Worm (Caenorhabditis elegans) whole organism, L4 larva: ENCODE measurements around the gene ugt-42.

Experiments used
- F49E8.2 ChIP-seq: sonication (generic microtip); optimal IDR thresholded peaks from 2 replicates; lab custom pipeline; 2016; ENCODE audit warnings: missing compliant biosample characterization, mild to moderate bottlenecking, missing genetic modification characterization, borderline replicate concordance
- T20F7.1 ChIP-seq: fragments of 200-800 bp; sonication (Bioruptor generic); optimal IDR thresholded peaks from 2 replicates; lab custom pipeline; 2018; ENCODE audit warnings: mild to moderate bottlenecking, missing genetic modification characterization, missing compliant biosample characterization
- Y48G9A.11 ChIP-seq: fragments of 200-800 bp; sonication (Bioruptor generic); IDR thresholded peaks from 2 replicates; pipeline ENCODE4 v1.3.6; 2022; ENCODE audit warnings: missing genetic modification reagents, missing genetic modification characterization, missing compliant biosample characterization
- Y5F2A.4 ChIP-seq: fragments of 200-800 bp; sonication (Bioruptor generic); optimal IDR thresholded peaks from 2 replicates; lab custom pipeline; 2018; ENCODE audit warnings: mild to moderate bottlenecking, missing genetic modification characterization, missing compliant biosample characterization
- ZK337.2 ChIP-seq: fragments of 200-800 bp; sonication (Bioruptor generic); IDR thresholded peaks from 2 replicates; pipeline ENCODE4 v1.3.6; 2022; ENCODE audit warnings: missing genetic modification reagents, missing genetic modification characterization, missing compliant biosample characterization
- aha-1 ChIP-seq: fragments of 150-350 bp; peaks from one replicate; lab custom pipeline; 2014; ENCODE audit warnings: missing biosample characterization, missing genetic modification characterization
- aly-2 ChIP-seq: sonication (generic microtip); optimal IDR thresholded peaks from 2 replicates; lab custom pipeline; 2018; ENCODE audit warnings: missing biosample characterization, missing genetic modification characterization
- ceh-20 ChIP-seq: fragments of 200-800 bp; sonication (Bioruptor generic); IDR thresholded peaks from 2 replicates; pipeline ENCODE4 v1.3.6; 2022; ENCODE audit warnings: missing genetic modification reagents, missing genetic modification characterization, missing compliant biosample characterization
- ceh-32 ChIP-seq: sonication (generic microtip); optimal IDR thresholded peaks from 2 replicates; lab custom pipeline; 2016; ENCODE audit warnings: mild to moderate bottlenecking, missing genetic modification characterization, missing compliant biosample characterization; ENCODE audit not compliant: poor library complexity
- ces-1 ChIP-seq: fragments of 150-350 bp; sonication (generic microtip); optimal IDR thresholded peaks from 4 replicates; lab custom pipeline; 2014; ENCODE audit warnings: missing biosample characterization, missing genetic modification reagents, missing genetic modification characterization
- cey-2 ChIP-seq: sonication (generic microtip); optimal IDR thresholded peaks from 3 replicates; lab custom pipeline; 2017; ENCODE audit warnings: missing genetic modification characterization, mild to moderate bottlenecking, missing compliant biosample characterization, antibody characterized with exemption, borderline replicate concordance; ENCODE audit not compliant: insufficient read depth
- daf-16 ChIP-seq, 3 experiments: sonication (generic microtip); optimal IDR thresholded peaks; 2 replicates each; lab custom pipeline; 2016 to 2017; ENCODE audit warnings: missing genetic modification characterization in 3 of 3, missing genetic modification reagents in 3 of 3, mild to moderate bottlenecking in 2 of 3, missing compliant biosample characterization in 2 of 3, missing biosample characterization in 1 of 3, moderate library complexity in 1 of 3
- dmd-6 ChIP-seq: fragments of 200-800 bp; sonication (Bioruptor generic); IDR thresholded peaks from 2 replicates; pipeline ENCODE4 v1.3.6; 2022; ENCODE audit warnings: missing genetic modification reagents, missing genetic modification characterization, missing compliant biosample characterization
- duxl-1 ChIP-seq: sonication (generic microtip); optimal IDR thresholded peaks from 2 replicates; lab custom pipeline; 2016; ENCODE audit warnings: mild to moderate bottlenecking, missing genetic modification characterization, moderate library complexity, missing compliant biosample characterization; ENCODE audit not compliant: poor library complexity
- dve-1 ChIP-seq: sonication (generic microtip); optimal IDR thresholded peaks from 2 replicates; lab custom pipeline; 2017; ENCODE audit warnings: antibody characterized with exemption, mild to moderate bottlenecking, missing genetic modification characterization, missing compliant biosample characterization; ENCODE audit not compliant: insufficient read depth
- fkh-10 ChIP-seq: fragments of 150-350 bp; optimal IDR thresholded peaks from 2 replicates; lab custom pipeline; 2014; ENCODE audit warnings: missing biosample characterization, missing genetic modification reagents, missing genetic modification characterization
- fos-1 ChIP-seq: fragments of 150-350 bp; optimal IDR thresholded peaks from 2 replicates; lab custom pipeline; 2014; ENCODE audit warnings: missing biosample characterization, missing genetic modification characterization
- hif-1 ChIP-seq, 2 experiments: sonication (generic microtip); optimal IDR thresholded peaks; 2 replicates each; lab custom pipeline; 2016 to 2017; ENCODE audit warnings: missing compliant biosample characterization in 2 of 2, missing genetic modification characterization in 2 of 2, missing genetic modification reagents in 2 of 2, missing genotype in 2 of 2, mild to moderate bottlenecking in 1 of 2
- hlh-30 ChIP-seq: sonication (generic microtip); optimal IDR thresholded peaks from 2 replicates; lab custom pipeline; 2017; ENCODE audit warnings: antibody characterized with exemption, mild to moderate bottlenecking, missing genetic modification characterization, missing compliant biosample characterization; ENCODE audit not compliant: insufficient read depth
- hmg-1.1 ChIP-seq: fragments of 200-800 bp; sonication (Bioruptor generic); IDR thresholded peaks from 2 replicates; pipeline ENCODE4 v1.3.6; 2022; ENCODE audit warnings: missing genetic modification reagents, missing genetic modification characterization, missing compliant biosample characterization
- jun-1 ChIP-seq: fragments of 150-350 bp; optimal IDR thresholded peaks from 2 replicates; lab custom pipeline; 2014; ENCODE audit warnings: missing biosample characterization, missing genetic modification reagents, missing genetic modification characterization
- lim-7 ChIP-seq: fragments of 200-800 bp; sonication (Bioruptor generic); IDR thresholded peaks from 2 replicates; pipeline ENCODE4 v1.3.6; 2022; ENCODE audit warnings: missing genetic modification characterization, missing compliant biosample characterization
- lir-3 ChIP-seq: sonication (generic microtip); optimal IDR thresholded peaks from 2 replicates; lab custom pipeline; 2016; ENCODE audit warnings: mild to moderate bottlenecking, missing genetic modification characterization, missing compliant biosample characterization
- madf-5 ChIP-seq, 2 experiments: fragments of 200-800 bp; sonication (Bioruptor generic); IDR thresholded peaks; 2 replicates each; pipeline ENCODE4 v1.3.6; 2022; ENCODE audit warnings: missing compliant biosample characterization in 2 of 2, missing genetic modification characterization in 2 of 2
- madf-9 ChIP-seq: fragments of 200-800 bp; sonication (Bioruptor generic); conservative IDR thresholded peaks from 2 replicates; pipeline ENCODE4 v1.3.6; 2022; ENCODE audit warnings: missing genetic modification reagents, missing genetic modification characterization, missing compliant biosample characterization
- mdl-1 ChIP-seq, 2 experiments: fragments of 150-350 bp in 1 of 2; sonication (generic microtip) in 1 of 2; optimal IDR thresholded peaks; 2 replicates each; lab custom pipeline; 2014 to 2017; ENCODE audit warnings: missing biosample characterization in 2 of 2, missing genetic modification characterization in 2 of 2
- mep-1 ChIP-seq: fragments of 150-350 bp; sonication (generic microtip); optimal IDR thresholded peaks from 3 replicates; lab custom pipeline; 2014; ENCODE audit warnings: missing biosample characterization, missing genetic modification characterization
- mxl-2 ChIP-seq: fragments of 200-800 bp; sonication (Bioruptor generic); conservative IDR thresholded peaks from 2 replicates; pipeline ENCODE4 v1.3.6; 2022; ENCODE audit warnings: missing genetic modification reagents, missing genetic modification characterization, missing compliant biosample characterization
- mxl-3 ChIP-seq: fragments of 200-800 bp; sonication (Bioruptor generic); optimal IDR thresholded peaks from 2 replicates; lab custom pipeline; 2018; ENCODE audit warnings: mild to moderate bottlenecking, missing genetic modification characterization, missing compliant biosample characterization
- nhr-28 ChIP-seq: fragments of 150-350 bp; optimal IDR thresholded peaks from 2 replicates; lab custom pipeline; 2014; ENCODE audit warnings: missing biosample characterization, missing genetic modification characterization
- nhr-42 ChIP-seq: fragments of 200-800 bp; sonication (Bioruptor generic); IDR thresholded peaks from 2 replicates; pipeline ENCODE4 v1.3.6; 2022; ENCODE audit warnings: missing genetic modification characterization, missing compliant biosample characterization
- nhr-77 ChIP-seq: fragments of 150-350 bp; optimal IDR thresholded peaks from 2 replicates; lab custom pipeline; 2014; ENCODE audit warnings: missing biosample characterization, missing genetic modification characterization
- sdz-12 ChIP-seq: fragments of 200-800 bp; sonication (Bioruptor generic); optimal IDR thresholded peaks from 2 replicates; lab custom pipeline; 2018; ENCODE audit warnings: mild to moderate bottlenecking, missing genetic modification characterization, missing compliant biosample characterization
- set-16 ChIP-seq: fragments of 200-800 bp; sonication (Bioruptor generic); IDR thresholded peaks from 2 replicates; pipeline ENCODE4 v1.3.6; 2022; ENCODE audit warnings: missing genetic modification reagents, missing genetic modification characterization, missing compliant biosample characterization
- snpc-1.2 ChIP-seq: fragments of 200-800 bp; sonication (Bioruptor generic); IDR thresholded peaks from 2 replicates; pipeline ENCODE4 v1.3.6; 2022; ENCODE audit warnings: missing genetic modification reagents, missing genetic modification characterization, missing compliant biosample characterization
- tra-1 ChIP-seq: fragments of 200-800 bp; sonication (Bioruptor generic); IDR thresholded peaks from 2 replicates; pipeline ENCODE4 v1.3.6; 2022; ENCODE audit warnings: missing genetic modification reagents, missing genetic modification characterization, missing compliant biosample characterization
- unc-39 ChIP-seq: sonication (generic microtip); optimal IDR thresholded peaks from 2 replicates; lab custom pipeline; 2017; ENCODE audit warnings: missing biosample characterization, missing genetic modification characterization
- zip-2 ChIP-seq: fragments of 150-350 bp; optimal IDR thresholded peaks from 2 replicates; lab custom pipeline; 2014; ENCODE audit warnings: missing biosample characterization, missing genetic modification characterization

ugt-42 gene

DNA sequence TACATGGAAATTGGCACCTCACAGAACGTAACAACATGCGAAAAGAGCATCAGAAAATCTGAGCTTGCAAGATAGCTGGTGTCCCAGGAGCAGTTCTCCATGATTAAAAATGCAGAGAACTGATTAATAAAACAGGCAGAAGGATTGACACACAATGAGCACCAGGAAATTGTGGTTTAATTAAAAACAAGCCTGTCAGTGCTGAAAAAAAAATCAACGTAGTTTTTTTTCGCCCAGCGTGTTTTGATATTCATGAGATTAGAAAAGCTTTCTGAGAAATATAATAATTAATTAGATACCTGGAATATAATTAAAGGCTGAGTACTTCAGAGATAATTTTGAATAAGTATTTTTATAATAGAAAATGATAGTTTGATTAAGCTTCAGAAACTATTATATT is 10.7 kb downstream of the ugt-42 start, which contains the start of gene srh-246:
Gene srh-246 (minus strand): TSS at position 101 of the 400 bp plus-strand sequence.
- no peak for TF ChIP-seq T20F7.1 (GFP tag; lab: Kevin White, UChicago)
- no peak for TF ChIP-seq ZK337.2 (GFP tag; lab: Robert Waterston, UW)
- no peak for TF ChIP-seq Y48G9A.11 (GFP tag; lab: Robert Waterston, UW)
- TF ChIP-seq sdz-12 (GFP tag; lab: Kevin White, UChicago): no peak
- no peak for TF ChIP-seq Y5F2A.4 (GFP tag; lab: Kevin White, UChicago)
- no peak for TF ChIP-seq madf-5 (GFP tag; IDR thresholded peaks at IDR 0.05; lab: Robert Waterston, UW)

DNA sequence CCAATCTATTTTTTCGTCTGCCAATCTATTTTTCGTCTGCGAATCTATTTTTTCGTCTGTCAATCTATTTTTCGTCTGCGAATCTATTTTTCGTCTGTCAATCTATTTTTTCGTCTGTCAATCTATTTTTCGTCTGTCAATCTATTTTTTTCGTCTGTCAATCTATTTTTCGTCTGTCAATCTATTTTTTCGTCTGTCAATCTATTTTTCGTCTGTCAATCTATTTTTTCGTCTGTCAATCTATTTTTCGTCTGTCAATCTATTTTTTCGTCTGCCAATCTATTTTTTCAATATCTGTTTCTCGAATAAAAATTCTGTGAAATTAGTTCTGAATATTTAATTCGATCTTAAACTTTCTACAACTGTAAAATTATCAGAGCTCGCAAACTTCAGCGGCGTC is 11.2 kb downstream of the ugt-42 start:
- peak; percentile 59; the same call in 1 of the 2 replicates for TF ChIP-seq lim-7 (GFP tag; lab: Robert Waterston, UW)
- TF ChIP-seq, all 104 proteins: peak for 1; not testable (repeated sequence) for 103

DNA sequence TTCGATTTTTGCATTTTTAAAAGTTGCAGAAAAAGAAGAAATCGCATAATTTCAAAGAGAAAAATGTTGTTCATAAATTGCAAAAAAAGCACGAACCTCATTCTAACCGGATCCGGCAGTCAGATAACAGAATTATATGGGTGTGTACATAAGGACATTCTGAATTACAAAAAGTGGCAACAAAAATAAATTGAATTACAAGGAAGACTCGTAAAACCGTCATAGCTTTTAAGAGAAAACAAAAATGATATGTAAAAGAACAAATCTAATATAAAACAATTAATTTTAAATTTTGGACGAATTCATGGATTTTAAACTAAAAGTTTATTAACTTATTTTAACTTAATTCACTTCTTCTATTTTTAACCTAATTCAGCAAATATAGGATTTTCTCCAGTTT is 13.2 kb downstream of the ugt-42 start, which contains the start of gene F31F4.17:
Gene F31F4.17 (minus strand): TSS at position 101 of the 400 bp plus-strand sequence.
- no peak for TF ChIP-seq madf-9 (GFP tag; lab: Robert Waterston, UW)
- no peak for TF ChIP-seq set-16 (GFP tag; lab: Robert Waterston, UW)
- TF ChIP-seq mxl-2: no peak

DNA sequence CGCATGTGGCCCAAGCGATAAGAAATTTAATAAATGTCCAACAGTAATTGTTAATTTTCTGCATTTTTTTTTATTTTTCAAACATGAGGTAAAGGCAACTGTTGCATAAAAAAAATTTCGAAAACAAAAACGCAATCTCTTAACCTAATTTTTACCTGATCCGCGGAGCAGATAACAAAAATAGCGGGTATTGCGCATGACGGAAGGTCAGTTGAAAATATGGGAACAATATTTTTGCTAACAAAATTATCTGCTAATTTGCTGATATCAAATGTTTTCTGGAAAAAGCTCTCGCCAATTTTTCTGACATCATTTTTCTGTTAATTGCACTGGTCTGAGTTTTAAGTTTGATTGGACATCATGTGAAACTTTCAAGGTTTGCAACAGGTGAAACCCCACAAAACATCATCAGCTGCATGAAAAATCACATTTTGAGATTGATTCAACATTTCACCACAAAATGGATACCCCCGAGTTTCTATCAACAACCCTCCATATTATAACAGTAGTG is 17.4 kb downstream of the ugt-42 start, which contains the start of the genes F31F4.11 and srh-266:
Gene F31F4.11 (minus strand): TSS at position 101 of the 511 bp plus-strand sequence.
Gene srh-266 (plus strand): TSS at position 461 of the 511 bp plus-strand sequence.
- TF ChIP-seq snpc-1.2 (GFP tag; lab: Robert Waterston, UW) (no peak), F49E8.2 (no peak), mep-1 (no peak), hif-1 (tag; optimal IDR thresholded peaks at IDR 0.05; lab: Kevin White, UChicago) (no peak), lim-7 (GFP tag; lab: Robert Waterston, UW) (no peak), fos-1 (tag; lab: Kevin White, UChicago) (no peak), fkh-10 (no peak)
- TF ChIP-seq, all 104 proteins: peak for 0

DNA sequence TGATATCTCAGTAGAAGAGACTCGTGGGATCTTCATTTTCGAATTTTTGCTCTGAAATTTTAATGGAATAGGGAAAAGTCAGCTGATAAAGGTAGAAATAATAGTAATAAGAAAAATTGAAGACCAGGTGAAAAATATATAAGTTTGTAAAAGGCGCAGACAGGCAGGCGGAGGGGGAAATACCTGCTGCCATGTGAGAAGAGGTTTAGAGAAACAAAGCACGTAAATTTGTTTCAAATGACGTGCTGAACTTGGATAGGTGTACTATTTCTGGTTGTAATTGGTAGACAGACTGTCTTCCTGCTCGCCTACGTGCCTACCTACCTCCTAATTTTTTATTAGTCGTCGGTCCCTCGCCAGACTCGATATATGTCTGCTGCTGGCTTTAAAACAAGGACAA is 20.5 kb downstream of the ugt-42 start, which contains the start of gene nhr-180:
Gene nhr-180 (minus strand): TSS at position 52 of the 400 bp plus-strand sequence.
- TF ChIP-seq aly-2 (tag; lab: Kevin White, UChicago) (no peak), ces-1 (GFP tag; lab: Kevin White, UChicago) (no peak), lir-3 (no peak), nhr-28 (peak; percentile 39), jun-1 (tag; lab: Kevin White, UChicago) (no peak), daf-16 (GFP tag; optimal IDR thresholded peaks at IDR 0.05; lab: Kevin White, UChicago) (no peak), daf-16 (tag; optimal IDR thresholded peaks at IDR 0.05; lab: Kevin White, UChicago) (no peak), cey-2 (tag; lab: Kevin White, UChicago) (no peak), tra-1 (no peak), hmg-1.1 (GFP tag; lab: Robert Waterston, UW) (0 out of 2 replicates have a peak, but pooled peaks have one; percentile 12), hlh-30 (peak; percentile 69), nhr-42 (GFP tag; lab: Robert Waterston, UW) (no peak), fos-1 (tag; lab: Kevin White, UChicago) (no peak), ceh-32 (tag; lab: Kevin White, UChicago) (no peak), unc-39 (tag; lab: Kevin White, UChicago) (no peak), duxl-1 (peak; percentile 58), aha-1 (peak; percentile 13), dmd-6 (GFP tag; lab: Robert Waterston, UW) (peak; percentile 61; the same call in 1 of the 2 replicates), Y5F2A.4 (GFP tag; lab: Kevin White, UChicago) (no peak), nhr-77 (tag; lab: Kevin White, UChicago) (peak; percentile 6), mxl-3 (GFP tag; lab: Kevin White, UChicago) (peak; percentile 33), zip-2 (tag; lab: Kevin White, UChicago) (no peak), ceh-20 (GFP tag; lab: Robert Waterston, UW) (no peak), dve-1 (tag; lab: Kevin White, UChicago) (no peak), mdl-1 (tag; optimal IDR thresholded peaks at IDR 0.05; lab: Kevin White, UChicago) (peak; percentile 37 to 74)
- TF ChIP-seq, all 104 proteins: peak for 9
